Worm (Caenorhabditis elegans) whole organism, L2 larva: Measurements from ENCODE around the gene dbl-1.

ENCODE experiments used
- Y55F3AM.14 ChIP-seq: fragments of 200-800 bp; sonication (Bioruptor generic); optimal IDR thresholded peaks from 2 replicates; lab custom pipeline; 2018; ENCODE audit warnings: mild to moderate bottlenecking, missing genetic modification characterization, missing compliant biosample characterization
- aly-2 ChIP-seq: fragments of 150-350 bp; optimal IDR thresholded peaks from 2 replicates; lab custom pipeline; 2014; ENCODE audit warnings: missing biosample characterization, missing genetic modification characterization
- ama-1 ChIP-seq: fragments of 150-350 bp; optimal IDR thresholded peaks from 2 replicates; lab custom pipeline; 2018; ENCODE audit warnings: inconsistent platforms
- egl-27 ChIP-seq: sonication (generic microtip); optimal IDR thresholded peaks from 3 replicates; lab custom pipeline; 2017; ENCODE audit warnings: missing biosample characterization, missing genetic modification reagents, missing genetic modification characterization
- elt-1 ChIP-seq: fragments of 150-350 bp; optimal IDR thresholded peaks from 2 replicates; lab custom pipeline; 2014; ENCODE audit warnings: missing biosample characterization, missing genetic modification characterization
- fos-1 ChIP-seq: fragments of 150-350 bp; optimal IDR thresholded peaks from 2 replicates; lab custom pipeline; 2014; ENCODE audit warnings: missing biosample characterization, missing genetic modification characterization
- lin-39 ChIP-seq: fragments of 150-350 bp; optimal IDR thresholded peaks from 2 replicates; lab custom pipeline; 2014; ENCODE audit warnings: missing biosample characterization, missing genetic modification reagents, missing genetic modification characterization
- nhr-12 ChIP-seq: fragments of 150-350 bp; optimal IDR thresholded peaks from 2 replicates; lab custom pipeline; 2014; ENCODE audit warnings: missing biosample characterization, missing genetic modification characterization
- nhr-237 ChIP-seq: fragments of 150-350 bp; optimal IDR thresholded peaks from 2 replicates; lab custom pipeline; 2014; ENCODE audit warnings: missing biosample characterization, missing genetic modification characterization
- nhr-25 ChIP-seq: fragments of 150-350 bp; sonication (generic microtip); optimal IDR thresholded peaks from 3 replicates; lab custom pipeline; 2014; ENCODE audit warnings: missing biosample characterization, missing genetic modification characterization
- skn-1 ChIP-seq: sonication (generic microtip); optimal IDR thresholded peaks from 2 replicates; lab custom pipeline; 2017; ENCODE audit warnings: missing biosample characterization, missing genetic modification characterization
- unc-39 ChIP-seq: fragments of 150-350 bp; optimal IDR thresholded peaks from 2 replicates; lab custom pipeline; 2014; ENCODE audit warnings: missing biosample characterization, missing genetic modification characterization
- unc-62 ChIP-seq: fragments of 150-350 bp; optimal IDR thresholded peaks from 2 replicates; lab custom pipeline; 2014; ENCODE audit warnings: missing biosample characterization, missing genetic modification reagents, missing genetic modification characterization

DNA sequence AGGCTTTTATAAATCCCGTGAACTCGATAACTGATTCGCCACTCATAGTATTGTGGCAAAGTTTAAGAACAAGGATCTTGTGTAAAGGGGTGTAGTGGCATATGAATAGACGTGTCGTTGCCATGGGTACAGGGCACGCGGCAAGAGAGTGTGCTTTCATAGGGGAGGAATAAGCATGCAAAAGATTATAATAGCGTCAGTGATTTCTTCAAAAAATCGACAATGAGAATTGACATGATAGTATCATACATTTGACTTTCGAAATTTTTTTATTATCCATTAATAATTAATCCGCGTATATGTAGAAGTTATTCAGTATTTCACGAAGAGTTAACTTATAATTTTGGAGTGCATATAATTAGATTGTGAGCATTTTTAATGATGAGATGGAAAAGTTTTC, 7.0 kb downstream of the dbl-1 start, which contains the start of gene bbs-8:
- TF ChIP-seq nhr-12 (tag; lab: Kevin White, UChicago) (no peak), Y55F3AM.14 (GFP tag; lab: Kevin White, UChicago) (no peak), nhr-237 (no peak), fos-1 (tag; lab: Kevin White, UChicago) (no peak), elt-1 (tag; lab: Kevin White, UChicago) (no peak), egl-27 (tag; lab: Kevin White, UChicago) (no peak), skn-1 (tag; lab: Kevin White, UChicago) (no peak), lin-39 (tag; lab: Kevin White, UChicago) (no peak), unc-62 (GFP tag; lab: Kevin White, UChicago) (no peak), ama-1 (no peak), unc-39 (no peak), nhr-25 (tag; lab: Kevin White, UChicago) (no peak), aly-2 (tag; lab: Kevin White, UChicago) (no peak)
